Fruit fly (Drosophila melanogaster) whole organism, embryonic: ENCODE results near the gene glob1.
A peak's percentile ranks its signal among the peaks of the same experiment; 100 is the strongest.

Source experiments
- BtbVII ChIP-seq: fragments of 200-800 bp; sonication (Bioruptor generic); optimal IDR thresholded peaks from 3 replicates; lab custom pipeline; 2017; ENCODE audit warnings: missing biosample characterization, mild to moderate bottlenecking, missing genetic modification characterization
- CG10274 ChIP-seq: fragments of 200-800 bp; sonication (Bioruptor generic); optimal IDR thresholded peaks from 3 replicates; lab custom pipeline; 2017; ENCODE audit warnings: missing biosample characterization, mild to moderate bottlenecking, missing genetic modification characterization
- CG10366 ChIP-seq: fragments of 200-800 bp; sonication (Bioruptor generic); IDR thresholded peaks from 2 replicates; pipeline ENCODE4 v1.3.6; 2022; ENCODE audit warnings: missing biosample characterization, missing genetic modification characterization
- CG10543 ChIP-seq: fragments of 200-800 bp; sonication (Bioruptor generic); optimal IDR thresholded peaks from 3 replicates; lab custom pipeline; 2017; ENCODE audit warnings: missing biosample characterization, mild to moderate bottlenecking, missing genetic modification characterization, moderate library complexity
- CG11723 ChIP-seq: fragments of 200-800 bp; sonication (Bioruptor generic); optimal IDR thresholded peaks from 2 replicates; lab custom pipeline; 2017; ENCODE audit warnings: missing biosample characterization, mild to moderate bottlenecking, missing genetic modification characterization
- CG12391 ChIP-seq: fragments of 200-800 bp; sonication (Bioruptor generic); optimal IDR thresholded peaks from 3 replicates; lab custom pipeline; 2018; ENCODE audit warnings: missing biosample characterization, mild to moderate bottlenecking, missing genetic modification characterization, moderate library complexity
- CG12744 ChIP-seq: fragments of 200-800 bp; sonication (Bioruptor generic); optimal IDR thresholded peaks from 2 replicates; lab custom pipeline; 2016; ENCODE audit warnings: missing biosample characterization, missing genetic modification characterization
- CG14441 ChIP-seq: fragments of 200-800 bp; sonication (Bioruptor generic); IDR thresholded peaks from 2 replicates; pipeline ENCODE4 v1.3.6; 2022; ENCODE audit warnings: missing biosample characterization, missing genetic modification characterization
- CG18599 ChIP-seq: fragments of 200-800 bp; sonication (Bioruptor generic); optimal IDR thresholded peaks from 3 replicates; lab custom pipeline; 2017; ENCODE audit warnings: missing biosample characterization, missing genetic modification characterization, mild to moderate bottlenecking, moderate library complexity, missing genetic modification reagents
- CG18764 ChIP-seq: fragments of 200-800 bp; sonication (Bioruptor generic); optimal IDR thresholded peaks from 3 replicates; lab custom pipeline; 2016; ENCODE audit warnings: missing biosample characterization, missing genetic modification characterization
- CG2116 ChIP-seq: fragments of 200-800 bp; sonication (Bioruptor generic); optimal IDR thresholded peaks from 3 replicates; lab custom pipeline; 2018; ENCODE audit warnings: missing biosample characterization, mild to moderate bottlenecking, missing genetic modification characterization
- CG2199 ChIP-seq: fragments of 200-800 bp; sonication (Bioruptor generic); IDR thresholded peaks from 3 replicates; pipeline ENCODE4 v1.3.6; 2022; ENCODE audit warnings: missing biosample characterization, missing genetic modification characterization
- CG31224 ChIP-seq: fragments of 200-800 bp; sonication (Bioruptor generic); IDR thresholded peaks from 2 replicates; pipeline ENCODE4 v1.3.6; 2022; ENCODE audit warnings: missing biosample characterization, missing genetic modification characterization
- CG32767 ChIP-seq: fragments of 200-800 bp; sonication (Bioruptor generic); IDR thresholded peaks from 2 replicates; pipeline ENCODE4 v1.3.6; 2022; ENCODE audit warnings: missing biosample characterization, missing genetic modification characterization
- CG34422 ChIP-seq: fragments of 200-800 bp; sonication (Bioruptor generic); IDR thresholded peaks from 3 replicates; pipeline ENCODE4 v1.3.6; 2022; ENCODE audit warnings: missing biosample characterization, missing genetic modification characterization
- CG4404 ChIP-seq: fragments of 200-800 bp; sonication (Bioruptor generic); IDR thresholded peaks from 2 replicates; pipeline ENCODE4 v1.3.6; 2022; ENCODE audit warnings: missing biosample characterization, missing genetic modification characterization
- CG4730 ChIP-seq: fragments of 200-800 bp; sonication (Bioruptor generic); IDR thresholded peaks from 2 replicates; pipeline ENCODE4 v1.3.6; 2022; ENCODE audit warnings: missing biosample characterization, missing genetic modification characterization
- CG4820 ChIP-seq: fragments of 200-800 bp; sonication (Bioruptor generic); optimal IDR thresholded peaks from 3 replicates; lab custom pipeline; 2016; ENCODE audit warnings: missing biosample characterization, missing genetic modification characterization
- CG5180 ChIP-seq: fragments of 200-800 bp; sonication (Bioruptor generic); optimal IDR thresholded peaks from 3 replicates; lab custom pipeline; 2017; ENCODE audit warnings: missing biosample characterization, missing genetic modification characterization, mild to moderate bottlenecking, moderate library complexity, missing genetic modification reagents
- CG7745 ChIP-seq: fragments of 200-800 bp; sonication (Bioruptor generic); optimal IDR thresholded peaks from 2 replicates; lab custom pipeline; 2018; ENCODE audit warnings: missing biosample characterization, mild to moderate bottlenecking, missing genetic modification characterization, moderate library complexity
- CG7987 ChIP-seq: fragments of 200-800 bp; sonication (Bioruptor generic); optimal IDR thresholded peaks from 2 replicates; lab custom pipeline; 2018; ENCODE audit warnings: missing biosample characterization, mild to moderate bottlenecking, missing genetic modification characterization, moderate library complexity
- CG8089 ChIP-seq: fragments of 200-800 bp; sonication (Bioruptor generic); optimal IDR thresholded peaks from 3 replicates; lab custom pipeline; 2016; ENCODE audit warnings: missing biosample characterization, missing genetic modification characterization
- CG8290 ChIP-seq, 3 experiments: fragments of 200-800 bp; sonication (Bioruptor generic); optimal IDR thresholded peaks; 2 replicates each; lab custom pipeline; 2016 to 2019; ENCODE audit warnings: missing biosample characterization in 3 of 3, missing genetic modification characterization in 3 of 3, mild to moderate bottlenecking in 2 of 3, moderate library complexity in 1 of 3
- CG8359 ChIP-seq: fragments of 200-800 bp; sonication (Bioruptor generic); optimal IDR thresholded peaks from 2 replicates; lab custom pipeline; 2017; ENCODE audit warnings: missing biosample characterization, mild to moderate bottlenecking, missing genetic modification characterization, borderline replicate concordance
- CG9797 ChIP-seq: fragments of 200-800 bp; sonication (Bioruptor generic); optimal IDR thresholded peaks from 3 replicates; lab custom pipeline; 2018; ENCODE audit warnings: missing biosample characterization, mild to moderate bottlenecking, missing genetic modification characterization
- Drgx ChIP-seq: fragments of 200-800 bp; sonication (Bioruptor generic); IDR thresholded peaks from 2 replicates; pipeline ENCODE4 v1.3.6; 2022; ENCODE audit warnings: missing biosample characterization, missing genetic modification characterization
- Eip74EF ChIP-seq, 2 experiments: fragments of 200-800 bp in 1 of 2; fragments of >200 bp in 1 of 2; sonication (Bioruptor generic) in 1 of 2; optimal IDR thresholded peaks; 2 replicates each; lab custom pipeline; 2017 to 2019; ENCODE audit warnings: missing biosample characterization in 2 of 2, missing genetic modification characterization in 2 of 2, mild to moderate bottlenecking in 1 of 2, moderate library complexity in 1 of 2
- Fer1 ChIP-seq: fragments of 200-800 bp; sonication (Bioruptor generic); optimal IDR thresholded peaks from 2 replicates; lab custom pipeline; 2017; ENCODE audit warnings: missing biosample characterization, mild to moderate bottlenecking, missing genetic modification characterization
- HmgZ ChIP-seq: fragments of 200-800 bp; sonication (Bioruptor generic); optimal IDR thresholded peaks from 2 replicates; lab custom pipeline; 2018; ENCODE audit warnings: missing biosample characterization, mild to moderate bottlenecking, missing genetic modification characterization
- Opbp ChIP-seq: fragments of 200-800 bp; sonication (Bioruptor generic); IDR thresholded peaks from 3 replicates; pipeline ENCODE4 v1.3.6; 2022; ENCODE audit warnings: missing biosample characterization, missing genetic modification characterization; ENCODE audit not compliant: partially characterized antibody
- Sox102F ChIP-seq: fragments of 200-800 bp; sonication (Bioruptor generic); optimal IDR thresholded peaks from 2 replicates; lab custom pipeline; 2018; ENCODE audit warnings: missing biosample characterization, mild to moderate bottlenecking, missing genetic modification characterization, moderate library complexity
- cwo ChIP-seq: fragments of 200-800 bp; sonication (Bioruptor generic); optimal IDR thresholded peaks from 3 replicates; lab custom pipeline; 2017; ENCODE audit warnings: missing biosample characterization, missing genetic modification characterization, mild to moderate bottlenecking, moderate library complexity, missing genetic modification reagents
- dati ChIP-seq: fragments of 200-800 bp; sonication (Bioruptor generic); IDR thresholded peaks from 2 replicates; pipeline ENCODE4 v1.3.6; 2022; ENCODE audit warnings: missing biosample characterization, missing genetic modification characterization
- disco-r ChIP-seq: fragments of 200-800 bp; sonication (Bioruptor generic); optimal IDR thresholded peaks from 2 replicates; lab custom pipeline; 2016; ENCODE audit warnings: missing biosample characterization, missing genetic modification characterization
- en ChIP-seq: fragments of 200-800 bp; sonication (Bioruptor generic); optimal IDR thresholded peaks from 2 replicates; lab custom pipeline; 2016; ENCODE audit warnings: missing biosample characterization, missing genetic modification characterization
- fd64A ChIP-seq: fragments of 200-800 bp; sonication (Bioruptor generic); optimal IDR thresholded peaks from 3 replicates; lab custom pipeline; 2018; ENCODE audit warnings: missing biosample characterization, mild to moderate bottlenecking, missing genetic modification characterization
- gem ChIP-seq: fragments of 200-800 bp; sonication (Bioruptor generic); optimal IDR thresholded peaks from 2 replicates; lab custom pipeline; 2019; ENCODE audit warnings: missing biosample characterization, mild to moderate bottlenecking, missing genetic modification characterization, moderate library complexity
- grau ChIP-seq: fragments of 200-800 bp; optimal IDR thresholded peaks from 3 replicates; lab custom pipeline; 2019; ENCODE audit warnings: missing biosample characterization, mild to moderate bottlenecking, missing genetic modification characterization, moderate library complexity
- jigr1 ChIP-seq: fragments of 200-800 bp; sonication (Bioruptor generic); IDR thresholded peaks from 3 replicates; pipeline ENCODE4 v1.3.6; 2022; ENCODE audit warnings: missing biosample characterization, missing genetic modification characterization
- kah ChIP-seq: fragments of 200-800 bp; sonication (Bioruptor generic); optimal IDR thresholded peaks from 2 replicates; lab custom pipeline; 2018; ENCODE audit warnings: missing biosample characterization, mild to moderate bottlenecking, missing genetic modification characterization
- ken ChIP-seq: fragments of 200-800 bp; sonication (Bioruptor generic); IDR thresholded peaks from 3 replicates; pipeline ENCODE4 v1.3.6; 2022; ENCODE audit warnings: missing biosample characterization, missing genetic modification characterization
- maf-S ChIP-seq: fragments of 200-800 bp; sonication (Bioruptor generic); optimal IDR thresholded peaks from 2 replicates; lab custom pipeline; 2016; ENCODE audit warnings: missing biosample characterization, missing genetic modification characterization
- onecut ChIP-seq: fragments of 200-800 bp; sonication (Bioruptor generic); IDR thresholded peaks from 2 replicates; pipeline ENCODE4 v1.3.6; 2022; ENCODE audit warnings: missing biosample characterization, missing genetic modification characterization
- pb ChIP-seq: fragments of 200-800 bp; sonication (Bioruptor generic); optimal IDR thresholded peaks from 3 replicates; lab custom pipeline; 2016; ENCODE audit warnings: missing biosample characterization, missing genetic modification characterization
- pum ChIP-seq: fragments of 200-800 bp; sonication (Bioruptor generic); optimal IDR thresholded peaks from 2 replicates; lab custom pipeline; 2016; ENCODE audit warnings: missing biosample characterization, missing genetic modification characterization
- repo ChIP-seq: fragments of 200-800 bp; sonication (Bioruptor generic); optimal IDR thresholded peaks from 2 replicates; lab custom pipeline; 2016; ENCODE audit warnings: missing biosample characterization, missing genetic modification characterization
- schlank ChIP-seq: fragments of 200-800 bp; sonication (Bioruptor generic); optimal IDR thresholded peaks from 2 replicates; lab custom pipeline; 2018; ENCODE audit warnings: missing biosample characterization, mild to moderate bottlenecking, missing genetic modification characterization
- tin ChIP-seq: fragments of 200-800 bp; sonication (Bioruptor generic); optimal IDR thresholded peaks from 3 replicates; lab custom pipeline; 2016; ENCODE audit warnings: missing biosample characterization, missing genetic modification characterization
- tx ChIP-seq: fragments of 200-800 bp; sonication (Bioruptor generic); optimal IDR thresholded peaks from 2 replicates; lab custom pipeline; 2016; ENCODE audit warnings: missing biosample characterization, missing genetic modification characterization
- unc-4 ChIP-seq: fragments of 200-800 bp; sonication (Bioruptor generic); IDR thresholded peaks from 2 replicates; pipeline ENCODE4 v1.3.6; 2022; ENCODE audit warnings: missing biosample characterization, missing genetic modification characterization; ENCODE audit not compliant: partially characterized antibody
- zen2 ChIP-seq: fragments of 200-800 bp; sonication (Bioruptor generic); IDR thresholded peaks from 3 replicates; pipeline ENCODE4 v1.3.6; 2022; ENCODE audit warnings: missing biosample characterization, missing genetic modification characterization; ENCODE audit not compliant: partially characterized antibody

The glob1 gene

DNA sequence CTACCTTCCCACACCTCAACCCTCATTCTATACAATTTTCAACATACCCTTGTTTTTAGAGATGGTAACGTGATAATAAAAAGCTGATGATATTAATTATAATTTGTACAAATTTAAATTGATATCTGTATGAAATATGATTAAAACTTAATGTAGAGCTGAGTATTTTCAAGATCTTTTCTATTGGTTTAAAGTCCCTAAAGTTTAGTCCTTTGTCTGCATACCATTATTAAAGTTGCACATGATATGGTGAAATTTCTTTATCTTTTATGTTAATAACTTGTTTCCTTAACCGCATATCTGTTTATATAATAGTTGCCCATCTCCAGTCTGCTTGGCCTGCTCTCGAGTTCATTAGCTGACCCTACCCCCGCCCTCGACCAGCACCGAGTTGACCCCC, 6.1 kb downstream of the glob1 start (continued):
- TF ChIP-seq ken (GFP tag; lab: Robert Waterston, UW), result no peak
- TF ChIP-seq repo (GFP tag; lab: Kevin White, UChicago), result no peak
- no peak for TF ChIP-seq CG4730 (GFP tag; lab: Robert Waterston, UW)
- TF ChIP-seq CG7745 (tag; lab: Kevin White, UChicago), result no peak
- no peak for TF ChIP-seq fd64A (GFP tag; lab: Kevin White, UChicago)
- no peak for TF ChIP-seq CG9797 (GFP tag; lab: Kevin White, UChicago)
- no peak for TF ChIP-seq unc-4
- TF ChIP-seq CG4404 (GFP tag; lab: Robert Waterston, UW), result no peak
- no peak for TF ChIP-seq CG10274
- no peak for TF ChIP-seq CG18764 (GFP tag; lab: Kevin White, UChicago)
- no peak for TF ChIP-seq CG2116
- no peak for TF ChIP-seq CG12744 (GFP tag; lab: Kevin White, UChicago)
- no peak for TF ChIP-seq CG10366 (GFP tag; lab: Robert Waterston, UW)
- no peak for TF ChIP-seq CG8359 (GFP tag; lab: Kevin White, UChicago)
- TF ChIP-seq onecut (GFP tag; lab: Robert Waterston, UW), result no peak
- no peak for TF ChIP-seq CG32767 (GFP tag; lab: Robert Waterston, UW)
- no peak for TF ChIP-seq tx (GFP tag; lab: Kevin White, UChicago)
- peak; percentile 21 for TF ChIP-seq gem (tag; lab: Kevin White, UChicago)
- peak; percentile 25 for TF ChIP-seq Fer1 (GFP tag; lab: Kevin White, UChicago)
- TF ChIP-seq CG2199 (GFP tag; lab: Robert Waterston, UW), result no peak
- no peak for TF ChIP-seq jigr1 (GFP tag; lab: Robert Waterston, UW)
- no peak for TF ChIP-seq CG4820 (GFP tag; lab: Kevin White, UChicago)
- no peak for TF ChIP-seq CG7987
- TF ChIP-seq BtbVII (GFP tag; lab: Kevin White, UChicago), result no peak
- TF ChIP-seq CG14441 (GFP tag; lab: Robert Waterston, UW), result no peak
- no peak for TF ChIP-seq CG5180 (GFP tag; lab: Kevin White, UChicago)
- no peak for TF ChIP-seq CG8089 (GFP tag; lab: Kevin White, UChicago)
- no peak for TF ChIP-seq Eip74EF (GFP tag; optimal IDR thresholded peaks at IDR 0.05; lab: Kevin White, UChicago)
- peak; percentile 37 for TF ChIP-seq cwo (GFP tag; lab: Kevin White, UChicago)
- no peak for TF ChIP-seq pb
- no peak for TF ChIP-seq Sox102F (GFP tag; lab: Kevin White, UChicago)
- TF ChIP-seq zen2 (GFP tag; lab: Robert Waterston, UW), result no peak
- TF ChIP-seq kah, result no peak
- peak; percentile 74 for TF ChIP-seq CG18599 (GFP tag; lab: Kevin White, UChicago)
- no peak for TF ChIP-seq tin (GFP tag; lab: Kevin White, UChicago)
- no peak for TF ChIP-seq dati (GFP tag; lab: Robert Waterston, UW)
- TF ChIP-seq disco-r (GFP tag; lab: Kevin White, UChicago), result no peak
- no peak for TF ChIP-seq en (GFP tag; lab: Kevin White, UChicago)
- TF ChIP-seq CG8290 (GFP tag; optimal IDR thresholded peaks at IDR 0.05; lab: Kevin White, UChicago), result no peak
- no peak for TF ChIP-seq CG8290 (tag; optimal IDR thresholded peaks at IDR 0.05; lab: Kevin White, UChicago)
- TF ChIP-seq grau, result peak; percentile 33
- TF ChIP-seq pum (GFP tag; lab: Kevin White, UChicago), result no peak
- no peak for TF ChIP-seq HmgZ (tag; lab: Kevin White, UChicago)
- TF ChIP-seq Opbp (GFP tag; lab: Robert Waterston, UW), result no peak
- no peak for TF ChIP-seq schlank (tag; lab: Kevin White, UChicago)
- TF ChIP-seq CG31224 (GFP tag; lab: Robert Waterston, UW), result no peak
- no peak for TF ChIP-seq CG10543 (GFP tag; lab: Kevin White, UChicago)
- TF ChIP-seq CG11723 (GFP tag; lab: Kevin White, UChicago), result no peak
- TF ChIP-seq CG34422 (GFP tag; lab: Robert Waterston, UW), result no peak
- TF ChIP-seq CG12391, result no peak
- TF ChIP-seq maf-S (GFP tag; lab: Kevin White, UChicago), result no peak
- TF ChIP-seq Drgx, result no peak
